Worm (Caenorhabditis elegans): ENCODE results near the gene oac-4.

DNA sequence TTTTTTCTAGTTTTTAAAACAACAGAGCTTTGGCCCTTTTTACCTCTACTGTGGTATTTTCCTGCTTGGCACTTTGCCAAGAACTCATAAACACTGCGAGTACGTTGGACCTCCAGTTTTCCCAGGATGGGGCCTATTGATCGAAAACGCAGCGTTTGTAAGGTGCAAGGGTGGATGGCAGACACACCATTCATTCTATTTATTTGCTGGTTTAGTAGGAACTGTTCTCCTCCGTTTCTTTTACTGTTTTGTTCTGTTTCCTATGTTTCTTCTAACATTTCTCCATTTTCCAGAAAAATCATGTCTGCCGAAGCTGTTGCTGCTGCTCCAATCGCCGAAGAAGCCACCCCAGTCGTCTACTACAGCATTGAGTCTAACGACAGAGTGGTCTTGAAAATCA is 12.0 kb downstream of the oac-4 start, which contains the start of gene skr-15:
- TF ChIP-seq W03F9.2 (tag; optimal IDR thresholded peaks at IDR 0.05), result no peak
- no peak for TF ChIP-seq dao-5 (tag; optimal IDR thresholded peaks at IDR 0.05)
